Worm (Caenorhabditis elegans) whole organism, late embryonic: ENCODE data around the gene C05C10.2.

ENCODE experiments used
- C08G9.2 ChIP-seq: sonication (generic microtip); optimal IDR thresholded peaks from 2 replicates; lab custom pipeline; 2016; ENCODE audit warnings: mild to moderate bottlenecking, missing genetic modification characterization, moderate library complexity, missing compliant biosample characterization
- F13H6.1 ChIP-seq: sonication (generic microtip); optimal IDR thresholded peaks from 2 replicates; lab custom pipeline; 2016; ENCODE audit warnings: missing genetic modification characterization, missing compliant biosample characterization
- K09A11.1 ChIP-seq: sonication (generic microtip); optimal IDR thresholded peaks from 2 replicates; lab custom pipeline; 2017; ENCODE audit warnings: antibody characterized with exemption, mild to moderate bottlenecking, missing genetic modification characterization, missing compliant biosample characterization; ENCODE audit not compliant: insufficient read depth
- ceh-14 ChIP-seq: sonication (generic microtip); optimal IDR thresholded peaks from 2 replicates; lab custom pipeline; 2016; ENCODE audit warnings: missing genotype, missing genetic modification characterization, missing compliant biosample characterization
- ceh-18 ChIP-seq: sonication (generic microtip); optimal IDR thresholded peaks from 2 replicates; lab custom pipeline; 2016; ENCODE audit warnings: missing genetic modification characterization, missing compliant biosample characterization
- ceh-19 ChIP-seq: fragments of 200-800 bp; sonication (Bioruptor generic); optimal IDR thresholded peaks from 2 replicates; lab custom pipeline; 2018; ENCODE audit warnings: mild to moderate bottlenecking, missing genetic modification characterization, missing compliant biosample characterization
- ceh-2 ChIP-seq: sonication (generic microtip); optimal IDR thresholded peaks from 2 replicates; lab custom pipeline; 2016; ENCODE audit warnings: missing genotype, missing genetic modification characterization, missing compliant biosample characterization
- ceh-22 ChIP-seq: sonication (generic microtip); optimal IDR thresholded peaks from 2 replicates; lab custom pipeline; 2017; ENCODE audit warnings: missing biosample characterization, missing genetic modification characterization
- ceh-30 ChIP-seq: fragments of 150-350 bp; optimal IDR thresholded peaks from 2 replicates; lab custom pipeline; 2014; ENCODE audit warnings: missing biosample characterization, missing genetic modification characterization
- ceh-34 ChIP-seq: sonication (generic microtip); optimal IDR thresholded peaks from 2 replicates; lab custom pipeline; 2016; ENCODE audit warnings: mild to moderate bottlenecking, missing genetic modification characterization, missing compliant biosample characterization
- ceh-9 ChIP-seq: sonication (generic microtip); optimal IDR thresholded peaks from 2 replicates; lab custom pipeline; 2016; ENCODE audit warnings: mild to moderate bottlenecking, missing genetic modification characterization, inconsistent platforms, missing compliant biosample characterization
- che-1 ChIP-seq: sonication (generic microtip); optimal IDR thresholded peaks from 2 replicates; lab custom pipeline; 2016; ENCODE audit warnings: mild to moderate bottlenecking, missing genetic modification characterization, missing compliant biosample characterization
- dve-1 ChIP-seq: sonication (generic microtip); optimal IDR thresholded peaks from 2 replicates; lab custom pipeline; 2017; ENCODE audit warnings: antibody characterized with exemption, mild to moderate bottlenecking, missing genetic modification characterization, missing compliant biosample characterization
- fax-1 ChIP-seq: sonication (generic microtip); optimal IDR thresholded peaks from 2 replicates; lab custom pipeline; 2016; ENCODE audit warnings: missing genotype, missing genetic modification characterization, missing compliant biosample characterization
- fkh-10 ChIP-seq: fragments of 150-350 bp; optimal IDR thresholded peaks from 2 replicates; lab custom pipeline; 2014; ENCODE audit warnings: missing biosample characterization, missing genetic modification reagents, missing genetic modification characterization
- fkh-6 ChIP-seq: sonication (generic microtip); optimal IDR thresholded peaks from 2 replicates; lab custom pipeline; 2016; ENCODE audit warnings: missing genetic modification characterization, missing compliant biosample characterization
- hlh-13 ChIP-seq: fragments of 200-800 bp; sonication (Bioruptor generic); optimal IDR thresholded peaks from 2 replicates; lab custom pipeline; 2018; ENCODE audit warnings: mild to moderate bottlenecking, missing genetic modification characterization, missing compliant biosample characterization
- hlh-6 ChIP-seq: sonication (generic microtip); optimal IDR thresholded peaks from 2 replicates; lab custom pipeline; 2016; ENCODE audit warnings: missing genotype, missing genetic modification characterization, missing compliant biosample characterization
- hlh-8 ChIP-seq: sonication (generic microtip); optimal IDR thresholded peaks from 2 replicates; lab custom pipeline; 2016; ENCODE audit warnings: missing genotype, missing genetic modification characterization, missing compliant biosample characterization
- lin-11 ChIP-seq: fragments of 200-800 bp; sonication (Bioruptor generic); optimal IDR thresholded peaks from 2 replicates; lab custom pipeline; 2018; ENCODE audit warnings: mild to moderate bottlenecking, missing genetic modification characterization, missing compliant biosample characterization
- madf-2 ChIP-seq: sonication (generic microtip); optimal IDR thresholded peaks from 2 replicates; lab custom pipeline; 2017; ENCODE audit warnings: missing genetic modification characterization, missing compliant biosample characterization
- mec-3 ChIP-seq: sonication (generic microtip); optimal IDR thresholded peaks from 2 replicates; lab custom pipeline; 2016; ENCODE audit warnings: borderline replicate concordance, missing genetic modification characterization, missing compliant biosample characterization
- nhr-232 ChIP-seq: sonication (generic microtip); optimal IDR thresholded peaks from 2 replicates; lab custom pipeline; 2016; ENCODE audit warnings: missing genetic modification characterization, missing compliant biosample characterization
- odd-2 ChIP-seq: sonication (generic microtip); optimal IDR thresholded peaks from 2 replicates; lab custom pipeline; 2017; ENCODE audit warnings: antibody characterized with exemption, mild to moderate bottlenecking, missing genetic modification characterization, missing compliant biosample characterization
- pag-3 ChIP-seq: sonication (generic microtip); optimal IDR thresholded peaks from 2 replicates; lab custom pipeline; 2016; ENCODE audit warnings: missing compliant biosample characterization, missing genetic modification characterization, borderline replicate concordance
- pax-1 ChIP-seq: fragments of 150-350 bp; optimal IDR thresholded peaks from 2 replicates; lab custom pipeline; 2014; ENCODE audit warnings: missing biosample characterization, missing genetic modification characterization
- pqm-1 ChIP-seq: sonication (generic microtip); optimal IDR thresholded peaks from 2 replicates; lab custom pipeline; 2016; ENCODE audit warnings: missing genetic modification characterization, missing compliant biosample characterization
- rnt-1 ChIP-seq: sonication (generic microtip); optimal IDR thresholded peaks from 2 replicates; lab custom pipeline; 2016; ENCODE audit warnings: missing genetic modification characterization, missing compliant biosample characterization
- sdc-2 ChIP-seq: sonication (generic microtip); optimal IDR thresholded peaks from 2 replicates; lab custom pipeline; 2016; ENCODE audit warnings: missing genotype, missing genetic modification characterization, missing compliant biosample characterization
- sox-2 ChIP-seq: fragments of 200-800 bp; sonication (Bioruptor generic); IDR thresholded peaks from 2 replicates; pipeline ENCODE4 v1.3.6; 2022; ENCODE audit warnings: missing genetic modification reagents, missing genetic modification characterization, missing compliant biosample characterization
- tbx-2 ChIP-seq: sonication (generic microtip); optimal IDR thresholded peaks from 2 replicates; lab custom pipeline; 2016; ENCODE audit warnings: missing genetic modification characterization, missing compliant biosample characterization
- unc-3 ChIP-seq, 2 experiments: fragments of 200-800 bp in 1 of 2; sonication (Bioruptor generic) in 1 of 2; sonication (generic microtip) in 1 of 2; conservative IDR thresholded peaks in 1 of 2; optimal IDR thresholded peaks in 1 of 2; 2 replicates each; pipeline versions ENCODE4 v1.3.6 to Lab custom; 2016 to 2022; ENCODE audit warnings: missing compliant biosample characterization in 2 of 2, missing genetic modification characterization in 2 of 2, missing genetic modification reagents in 1 of 2
- unc-86 ChIP-seq: sonication (generic microtip); optimal IDR thresholded peaks from 2 replicates; lab custom pipeline; 2016; ENCODE audit warnings: missing genetic modification characterization, missing compliant biosample characterization

Gene C05C10.2

ce11 chrII:9895173-9895572 is 26.8 kb upstream of the C05C10.2 start:
- TF ChIP-seq F13H6.1 (tag; lab: Kevin White, UChicago) (no peak), che-1 (tag; lab: Kevin White, UChicago) (no peak), ceh-2 (tag; lab: Kevin White, UChicago) (no peak), mec-3 (tag; lab: Kevin White, UChicago) (no peak), ceh-22 (tag; lab: Kevin White, UChicago) (no peak), sox-2 (no peak), ceh-14 (tag; lab: Kevin White, UChicago) (no peak), tbx-2 (tag; lab: Kevin White, UChicago) (no peak), dve-1 (tag; lab: Kevin White, UChicago) (no peak), ceh-18 (tag; lab: Kevin White, UChicago) (no peak), rnt-1 (tag; lab: Kevin White, UChicago) (no peak)

DNA sequence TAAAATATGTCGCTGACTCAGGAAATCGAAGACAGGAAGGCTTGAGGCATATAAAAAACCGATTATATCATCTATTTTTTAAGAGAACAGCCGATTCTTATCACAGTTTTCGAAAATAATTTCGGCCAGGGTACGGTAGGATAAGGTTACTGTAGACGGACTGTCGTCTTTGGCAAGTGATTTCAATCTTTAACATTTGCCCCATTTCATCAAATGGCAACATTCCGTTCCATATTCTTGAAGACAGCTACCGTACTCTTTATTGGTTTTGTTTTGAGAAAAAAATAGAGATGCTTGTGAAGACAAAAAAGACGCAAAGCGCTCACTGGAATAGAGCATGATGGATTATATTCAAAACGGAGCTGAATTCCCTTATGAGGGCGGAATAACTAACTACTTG is 23.3 kb upstream of the C05C10.2 start:
- no peak for TF ChIP-seq fkh-10 (GFP tag; lab: Kevin White, UChicago)
- no peak for TF ChIP-seq ceh-19 (GFP tag; lab: Kevin White, UChicago)
- TF ChIP-seq ceh-34 (tag; lab: Kevin White, UChicago) = no peak
- no peak for TF ChIP-seq ceh-18 (tag; lab: Kevin White, UChicago)
- TF ChIP-seq nhr-232 (tag; lab: Kevin White, UChicago) = no peak
- TF ChIP-seq pax-1 (tag; lab: Kevin White, UChicago) = no peak
- TF ChIP-seq C08G9.2 = no peak

ce11 chrII:9900276-9900675 is 21.7 kb upstream of the C05C10.2 start, which contains the start of gene unc-4:
Gene unc-4, minus strand, starts transcription at chrII:9900376.
- TF ChIP-seq hlh-6 = no peak
- no peak for TF ChIP-seq unc-86 (tag; lab: Kevin White, UChicago)
- no peak for TF ChIP-seq madf-2 (tag; lab: Kevin White, UChicago)
- no peak for TF ChIP-seq unc-3 (GFP tag; conservative IDR thresholded peaks at IDR 0.05; lab: Robert Waterston, UW)
- TF ChIP-seq unc-3 (tag; optimal IDR thresholded peaks at IDR 0.05; lab: Kevin White, UChicago) = no peak
- no peak for TF ChIP-seq lin-11
- no peak for TF ChIP-seq pag-3 (tag; lab: Kevin White, UChicago)
- TF ChIP-seq hlh-8 (tag; lab: Kevin White, UChicago) = no peak
- no peak for TF ChIP-seq hlh-13 (GFP tag; lab: Kevin White, UChicago)
- no peak for TF ChIP-seq fax-1 (tag; lab: Kevin White, UChicago)
- TF ChIP-seq sdc-2 (tag; lab: Kevin White, UChicago) = no peak
- TF ChIP-seq F13H6.1 (tag; lab: Kevin White, UChicago) = no peak
- no peak for TF ChIP-seq mec-3 (tag; lab: Kevin White, UChicago)
- no peak for TF ChIP-seq ceh-30 (tag; lab: Kevin White, UChicago)
- TF ChIP-seq pax-1 (tag; lab: Kevin White, UChicago) = no peak
- TF ChIP-seq C08G9.2 = no peak

- TF ChIP-seq fkh-6 (tag; lab: Kevin White, UChicago) = no peak
Measured at ce11 chrII:9904459-9904858, 17.6 kb upstream of the C05C10.2 start.

ce11 chrII:9914999-9915398 is 7.0 kb upstream of the C05C10.2 start, which contains the start of gene F26C11.3:
Gene F26C11.3, minus strand, starts transcription at chrII:9915099.
- TF ChIP-seq F13H6.1 (tag; lab: Kevin White, UChicago) (no peak), pqm-1 (tag; lab: Kevin White, UChicago) (no peak), C08G9.2 (no peak), ceh-9 (tag; lab: Kevin White, UChicago) (no peak), K09A11.1 (tag; lab: Kevin White, UChicago) (no peak), hlh-6 (no peak), odd-2 (tag; lab: Kevin White, UChicago) (no peak), unc-3 (GFP tag; conservative IDR thresholded peaks at IDR 0.05; lab: Robert Waterston, UW) (no peak), unc-3 (tag; optimal IDR thresholded peaks at IDR 0.05; lab: Kevin White, UChicago) (no peak), fkh-10 (GFP tag; lab: Kevin White, UChicago) (no peak)
